Fruit fly (Drosophila melanogaster) whole organism: Measurements from ENCODE around the gene CG7102.

Experiments used
- CG8478 ChIP-seq: fragments of >200 bp; optimal IDR thresholded peaks from 2 replicates; lab custom pipeline; 2018; ENCODE audit warnings: inconsistent platforms
- Dll ChIP-seq: fragments of >200 bp; optimal IDR thresholded peaks from 2 replicates; lab custom pipeline; 2017
- EcR ChIP-seq, 2 experiments: fragments of >200 bp; optimal IDR thresholded peaks; 2 replicates each; lab custom pipeline; 2017; ENCODE audit warnings: missing biosample characterization in 2 of 2, missing genetic modification characterization in 2 of 2, missing genetic modification reagents in 2 of 2
- pan ChIP-seq: fragments of >200 bp; optimal IDR thresholded peaks from 2 replicates; lab custom pipeline; 2017
- psq ChIP-seq: fragments of >200 bp; optimal IDR thresholded peaks from 2 replicates; lab custom pipeline; 2017
- usp ChIP-seq: fragments of >200 bp; optimal IDR thresholded peaks from 2 replicates; lab custom pipeline; 2017; ENCODE audit warnings: missing biosample characterization, missing genetic modification characterization, mixed read lengths

The CG7102 gene

dm6 chr2L:7916368-7916767, 29.1 kb upstream of the CG7102 start:
- TF ChIP-seq Dll (lab: Kevin White, UChicago) (no peak), EcR (GFP tag; optimal IDR thresholded peaks at IDR 0.05; lab: Kevin White, UChicago) (no peak)

dm6 chr2L:7914948-7915549, 27.7 kb upstream of the CG7102 start:
- no peak for TF ChIP-seq EcR (GFP tag; optimal IDR thresholded peaks at IDR 0.05; lab: Kevin White, UChicago)
- TF ChIP-seq pan: no peak
- TF ChIP-seq psq (lab: Kevin White, UChicago): no peak
- TF ChIP-seq CG8478 (lab: Kevin White, UChicago): no peak
- no peak for TF ChIP-seq usp (GFP tag; lab: Kevin White, UChicago)
- TF ChIP-seq Dll (lab: Kevin White, UChicago): no peak

dm6 chr2L:7912878-7913277, 25.6 kb upstream of the CG7102 start:
- TF ChIP-seq CG8478 (lab: Kevin White, UChicago): no peak
- TF ChIP-seq psq (lab: Kevin White, UChicago): no peak
- TF ChIP-seq EcR (GFP tag; optimal IDR thresholded peaks at IDR 0.05; lab: Kevin White, UChicago): no peak
- TF ChIP-seq pan: no peak
- no peak for TF ChIP-seq usp (GFP tag; lab: Kevin White, UChicago)
- TF ChIP-seq Dll (lab: Kevin White, UChicago): no peak

- TF ChIP-seq EcR (GFP tag; optimal IDR thresholded peaks at IDR 0.05; lab: Kevin White, UChicago): peak in 1 of 2 experiments; percentile 13
- TF ChIP-seq Dll (lab: Kevin White, UChicago): no peak
Measured at dm6 chr2L:7911209-7911859, 24.0 kb upstream of the CG7102 start.

- TF ChIP-seq psq (lab: Kevin White, UChicago) (no peak), CG8478 (lab: Kevin White, UChicago) (no peak), usp (GFP tag; lab: Kevin White, UChicago) (no peak), Dll (lab: Kevin White, UChicago) (no peak), pan (no peak), EcR (GFP tag; optimal IDR thresholded peaks at IDR 0.05; lab: Kevin White, UChicago) (no peak)
Measured at dm6 chr2L:7909854-7910253, 22.5 kb upstream of the CG7102 start.

dm6 chr2L:7909327-7909804, 22.1 kb upstream of the CG7102 start:
- TF ChIP-seq CG8478 (lab: Kevin White, UChicago): no peak
- TF ChIP-seq Dll (lab: Kevin White, UChicago): peak; percentile 58

dm6 chr2L:7901833-7902232, 14.5 kb upstream of the CG7102 start:
- no peak for TF ChIP-seq Dll (lab: Kevin White, UChicago)
- no peak for TF ChIP-seq CG8478 (lab: Kevin White, UChicago)

- TF ChIP-seq Dll (lab: Kevin White, UChicago): no peak
- TF ChIP-seq usp (GFP tag; lab: Kevin White, UChicago): no peak
- TF ChIP-seq EcR (GFP tag; optimal IDR thresholded peaks at IDR 0.05; lab: Kevin White, UChicago): no peak
- no peak for TF ChIP-seq pan
- TF ChIP-seq psq (lab: Kevin White, UChicago): no peak
- no peak for TF ChIP-seq CG8478 (lab: Kevin White, UChicago)
Measured at dm6 chr2L:7899949-7900348, 12.6 kb upstream of the CG7102 start.

- no peak for TF ChIP-seq usp (GFP tag; lab: Kevin White, UChicago)
- no peak for TF ChIP-seq EcR (GFP tag; optimal IDR thresholded peaks at IDR 0.05; lab: Kevin White, UChicago)
- TF ChIP-seq CG8478 (lab: Kevin White, UChicago): no peak
- no peak for TF ChIP-seq pan
- no peak for TF ChIP-seq psq (lab: Kevin White, UChicago)
- no peak for TF ChIP-seq Dll (lab: Kevin White, UChicago)
Measured at dm6 chr2L:7899108-7899507, 11.8 kb upstream of the CG7102 start.

dm6 chr2L:7898581-7898980, 11.3 kb upstream of the CG7102 start:
- TF ChIP-seq EcR (GFP tag; optimal IDR thresholded peaks at IDR 0.05; lab: Kevin White, UChicago): peak in 1 of 2 experiments; percentile 19
- no peak for TF ChIP-seq Dll (lab: Kevin White, UChicago)

- TF ChIP-seq Dll (lab: Kevin White, UChicago) (no peak), pan (no peak), EcR (GFP tag; optimal IDR thresholded peaks at IDR 0.05; lab: Kevin White, UChicago) (no peak), psq (lab: Kevin White, UChicago) (no peak), usp (GFP tag; lab: Kevin White, UChicago) (no peak), CG8478 (lab: Kevin White, UChicago) (no peak)
Measured at dm6 chr2L:7897245-7897644, 9.9 kb upstream of the CG7102 start.

- TF ChIP-seq usp (GFP tag; lab: Kevin White, UChicago) (no peak), EcR (GFP tag; optimal IDR thresholded peaks at IDR 0.05; lab: Kevin White, UChicago) (no peak), CG8478 (lab: Kevin White, UChicago) (no peak)
Measured at dm6 chr2L:7890654-7891114, 3.4 kb upstream of the CG7102 start, which contains the start of gene Spn28Db. TSS of gene Spn28Db (minus strand) at chr2L:7890704.

- TF ChIP-seq Dll (lab: Kevin White, UChicago) (no peak), pan (no peak), usp (GFP tag; lab: Kevin White, UChicago) (no peak), CG8478 (lab: Kevin White, UChicago) (no peak), psq (lab: Kevin White, UChicago) (no peak)
Measured at dm6 chr2L:7889029-7889428, 1.7 kb upstream of the CG7102 start, which contains the start of gene Spn28Da. TSS of gene Spn28Da (minus strand) at chr2L:7889129.
